Fruit fly (Drosophila melanogaster) whole organism, prepupa: Measurements from ENCODE around the gene Or71a.

Source experiments
- Blimp-1 ChIP-seq: fragments of 200-800 bp; sonication (Bioruptor generic); optimal IDR thresholded peaks from 3 replicates; lab custom pipeline; 2017; ENCODE audit warnings: missing biosample characterization, missing genetic modification characterization, mild to moderate bottlenecking, moderate library complexity, missing genetic modification reagents
- CG10631 ChIP-seq: fragments of 200-800 bp; sonication (Bioruptor generic); optimal IDR thresholded peaks from 2 replicates; lab custom pipeline; 2016; ENCODE audit warnings: missing biosample characterization, missing genetic modification characterization
- CG11294 ChIP-seq: fragments of 200-800 bp; sonication (Bioruptor generic); IDR thresholded peaks from 2 replicates; pipeline ENCODE4 v1.3.6; 2022; ENCODE audit warnings: missing biosample characterization, missing genetic modification characterization
- CG11762 ChIP-seq: fragments of 200-800 bp; sonication (Bioruptor generic); optimal IDR thresholded peaks from 3 replicates; lab custom pipeline; 2016; ENCODE audit warnings: missing biosample characterization, missing genetic modification characterization; ENCODE audit not compliant: insufficient read depth
- CG15336 ChIP-seq: fragments of 200-800 bp; sonication (Bioruptor generic); IDR thresholded peaks from 2 replicates; pipeline ENCODE4 v1.3.6; 2022; ENCODE audit warnings: missing biosample characterization, missing genetic modification characterization
- CG3032 ChIP-seq: fragments of 200-800 bp; optimal IDR thresholded peaks from 2 replicates; lab custom pipeline; 2019; ENCODE audit warnings: missing biosample characterization, mild to moderate bottlenecking, missing genetic modification characterization, moderate library complexity
- CG34406 ChIP-seq: fragments of 200-800 bp; sonication (Bioruptor generic); optimal IDR thresholded peaks from 3 replicates; lab custom pipeline; 2016; ENCODE audit warnings: missing biosample characterization, missing genetic modification characterization
- CG3919 ChIP-seq: fragments of 200-800 bp; sonication (Bioruptor generic); optimal IDR thresholded peaks from 3 replicates; lab custom pipeline; 2016; ENCODE audit warnings: missing biosample characterization, missing genetic modification characterization
- CG6276 ChIP-seq: fragments of 200-800 bp; sonication (Bioruptor generic); optimal IDR thresholded peaks from 2 replicates; lab custom pipeline; 2017; ENCODE audit warnings: missing biosample characterization, mild to moderate bottlenecking, missing genetic modification characterization
- CG6854 ChIP-seq: fragments of 200-800 bp; sonication (Bioruptor generic); optimal IDR thresholded peaks from 2 replicates; lab custom pipeline; 2017; ENCODE audit warnings: missing biosample characterization, mild to moderate bottlenecking, missing genetic modification characterization
- CG7368 ChIP-seq: fragments of 200-800 bp; sonication (Bioruptor generic); optimal IDR thresholded peaks from 3 replicates; lab custom pipeline; 2016; ENCODE audit warnings: missing biosample characterization, missing genetic modification characterization
- CG8119 ChIP-seq: fragments of 200-800 bp; sonication (Bioruptor generic); IDR thresholded peaks from 3 replicates; pipeline ENCODE4 v1.3.6; 2022; ENCODE audit warnings: missing biosample characterization, missing genetic modification characterization
- CG8319 ChIP-seq: fragments of 200-800 bp; sonication (Bioruptor generic); optimal IDR thresholded peaks from 3 replicates; lab custom pipeline; 2016; ENCODE audit warnings: missing biosample characterization, missing genetic modification characterization
- CG9139 ChIP-seq: fragments of 200-800 bp; sonication (Bioruptor generic); optimal IDR thresholded peaks from 3 replicates; lab custom pipeline; 2017; ENCODE audit warnings: missing biosample characterization, mild to moderate bottlenecking, missing genetic modification characterization
- Eip78C ChIP-seq: fragments of 200-800 bp; sonication (Bioruptor generic); peaks from one replicate; lab custom pipeline; 2016; ENCODE audit warnings: missing biosample characterization, missing genetic modification characterization
- Eip93F ChIP-seq: fragments of 200-800 bp; sonication (Bioruptor generic); optimal IDR thresholded peaks from 2 replicates; lab custom pipeline; 2016; ENCODE audit warnings: missing biosample characterization, mild to moderate bottlenecking, missing genetic modification characterization
- Ets21C ChIP-seq: fragments of 200-800 bp; sonication (Bioruptor generic); optimal IDR thresholded peaks from 3 replicates; lab custom pipeline; 2016; ENCODE audit warnings: missing biosample characterization, missing genetic modification characterization
- Hr38 ChIP-seq: sonication (Bioruptor generic); optimal IDR thresholded peaks from 2 replicates; lab custom pipeline; 2016; ENCODE audit warnings: missing biosample characterization, missing genetic modification characterization
- Hr39 ChIP-seq: fragments of 200-800 bp; sonication (Bioruptor generic); optimal IDR thresholded peaks from 2 replicates; lab custom pipeline; 2016; ENCODE audit warnings: missing biosample characterization, missing genetic modification characterization
- Lpt ChIP-seq: fragments of 200-800 bp; sonication (Bioruptor generic); optimal IDR thresholded peaks from 3 replicates; lab custom pipeline; 2016; ENCODE audit warnings: missing biosample characterization, missing genetic modification characterization
- Met ChIP-seq: fragments of 200-800 bp; sonication (Bioruptor generic); optimal IDR thresholded peaks from 3 replicates; lab custom pipeline; 2016; ENCODE audit warnings: missing biosample characterization, missing genetic modification characterization
- OdsH ChIP-seq: fragments of 200-800 bp; sonication (Bioruptor generic); optimal IDR thresholded peaks from 3 replicates; lab custom pipeline; 2016; ENCODE audit warnings: missing biosample characterization, missing genetic modification characterization
- Smox ChIP-seq: fragments of 200-800 bp; sonication (Bioruptor generic); optimal IDR thresholded peaks from 3 replicates; lab custom pipeline; 2016; ENCODE audit warnings: missing biosample characterization, missing genetic modification characterization
- Sox102F ChIP-seq: fragments of 200-800 bp; sonication (Bioruptor generic); optimal IDR thresholded peaks from 2 replicates; lab custom pipeline; 2016; ENCODE audit warnings: missing biosample characterization, mild to moderate bottlenecking, missing genetic modification characterization
- Sox15 ChIP-seq: fragments of 200-800 bp; sonication (Bioruptor generic); optimal IDR thresholded peaks from 3 replicates; lab custom pipeline; 2016; ENCODE audit warnings: missing biosample characterization, missing genetic modification characterization
- achi ChIP-seq: fragments of 200-800 bp; sonication (Bioruptor generic); optimal IDR thresholded peaks from 3 replicates; lab custom pipeline; 2016; ENCODE audit warnings: missing biosample characterization, missing genetic modification characterization
- cyc ChIP-seq: fragments of 200-800 bp; sonication (Bioruptor generic); optimal IDR thresholded peaks from 3 replicates; lab custom pipeline; 2016; ENCODE audit warnings: missing biosample characterization, missing genetic modification characterization
- dsx ChIP-seq: fragments of 200-800 bp; optimal IDR thresholded peaks from 3 replicates; lab custom pipeline; 2019; ENCODE audit warnings: missing biosample characterization, mild to moderate bottlenecking, missing genetic modification characterization, moderate library complexity; ENCODE audit not compliant: poor library complexity, severe bottlenecking
- fd59A ChIP-seq: fragments of 200-800 bp; sonication (Bioruptor generic); optimal IDR thresholded peaks from 2 replicates; lab custom pipeline; 2017; ENCODE audit warnings: missing biosample characterization, mild to moderate bottlenecking, missing genetic modification characterization, missing genetic modification reagents
- fd85E ChIP-seq: fragments of 200-800 bp; sonication (Bioruptor generic); optimal IDR thresholded peaks from 3 replicates; lab custom pipeline; 2016; ENCODE audit warnings: missing biosample characterization, missing genetic modification characterization
- fkh ChIP-seq: fragments of 200-800 bp; sonication (Bioruptor generic); optimal IDR thresholded peaks from 3 replicates; lab custom pipeline; 2017; ENCODE audit warnings: missing biosample characterization, mild to moderate bottlenecking, missing genetic modification characterization, moderate library complexity
- lz ChIP-seq: fragments of 200-800 bp; sonication (Bioruptor generic); optimal IDR thresholded peaks from 3 replicates; lab custom pipeline; 2016; ENCODE audit warnings: missing biosample characterization, missing genetic modification characterization
- salr ChIP-seq, 2 experiments: fragments of 200-800 bp; sonication (Bioruptor generic); optimal IDR thresholded peaks; 3 replicates each; lab custom pipeline; 2016 to 2018; ENCODE audit warnings: missing biosample characterization in 2 of 2, missing genetic modification characterization in 2 of 2, mild to moderate bottlenecking in 1 of 2
- spab ChIP-seq: fragments of 200-800 bp; sonication (Bioruptor generic); optimal IDR thresholded peaks from 2 replicates; lab custom pipeline; 2017; ENCODE audit warnings: missing biosample characterization, mild to moderate bottlenecking, missing genetic modification characterization, missing genetic modification reagents
- ss ChIP-seq, 2 experiments: fragments of 200-800 bp; sonication (Bioruptor generic); optimal IDR thresholded peaks; 2 replicates in 1 of 2; 3 replicates in 1 of 2; lab custom pipeline; 2017 to 2018; ENCODE audit warnings: mild to moderate bottlenecking in 2 of 2, missing biosample characterization in 2 of 2, missing genetic modification characterization in 2 of 2, moderate library complexity in 1 of 2
- svp ChIP-seq: fragments of 200-800 bp; sonication (Bioruptor generic); peaks from one replicate; lab custom pipeline; 2016; ENCODE audit warnings: missing biosample characterization, missing genetic modification characterization
- topi ChIP-seq: fragments of 200-800 bp; sonication (Bioruptor generic); optimal IDR thresholded peaks from 3 replicates; lab custom pipeline; 2016; ENCODE audit warnings: missing biosample characterization, missing genetic modification characterization

Or71a gene

dm6 chr3L:15052390-15052789, 25.9 kb downstream of the Or71a start, which contains the start of gene CG13461:
Gene CG13461 (minus strand): TSS chr3L:15052490.
- TF ChIP-seq CG10631 (GFP tag; lab: Kevin White, UChicago) (no peak), CG34406 (GFP tag; lab: Kevin White, UChicago) (no peak), CG6854 (no peak), Hr38 (no peak), svp (GFP tag; lab: Kevin White, UChicago) (no peak), cyc (GFP tag; lab: Kevin White, UChicago) (no peak), CG11294 (GFP tag; lab: Robert Waterston, UW) (no peak), spab (GFP tag; lab: Kevin White, UChicago) (no peak), Eip78C (GFP tag; lab: Kevin White, UChicago) (no peak), Smox (GFP tag; lab: Kevin White, UChicago) (no peak), Eip93F (no peak), Ets21C (GFP tag; lab: Kevin White, UChicago) (no peak), CG3919 (GFP tag; lab: Kevin White, UChicago) (no peak)

- no peak for TF ChIP-seq Hr38
- no peak for TF ChIP-seq CG6276
- no peak for TF ChIP-seq CG6854
- no peak for TF ChIP-seq dsx (GFP tag; lab: Kevin White, UChicago)
- TF ChIP-seq CG34406 (GFP tag; lab: Kevin White, UChicago) = no peak
- TF ChIP-seq Ets21C (GFP tag; lab: Kevin White, UChicago) = no peak
- TF ChIP-seq, all 60 proteins: peak for 0
These were observed 26.9 kb downstream of the Or71a start, which contains the start of gene CG43679 for dm6 chr3L:15051325-15051724. Gene CG43679 (minus strand): TSS chr3L:15051425.

DNA sequence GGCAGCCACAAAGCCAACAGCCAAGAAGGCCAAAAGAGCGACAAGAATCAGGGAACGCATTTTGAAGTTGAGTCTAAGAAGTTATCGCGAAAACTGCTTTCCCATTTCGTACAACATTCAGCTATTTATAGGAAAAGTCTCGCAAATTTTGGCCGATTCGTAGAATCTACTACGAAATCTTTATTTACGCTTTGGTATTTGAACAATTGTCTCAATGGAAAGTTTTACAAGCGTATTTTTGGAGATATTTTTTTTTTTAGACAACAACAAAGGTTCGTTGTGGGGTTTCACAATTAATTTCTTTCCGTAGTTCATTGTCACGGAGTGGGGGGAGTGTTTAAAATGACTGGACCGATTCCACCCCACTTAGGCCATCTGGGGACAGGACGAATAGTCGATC, 27.5 kb downstream of the Or71a start, which contains the start of gene CG12310:
CG12310 (minus strand) TSS at position 101 of the 400 bp plus-strand sequence.
- TF ChIP-seq CG3032 (tag; lab: Kevin White, UChicago) = no peak
- no peak for TF ChIP-seq Hr39
- TF ChIP-seq CG8119 (GFP tag; lab: Robert Waterston, UW) = no peak
- no peak for TF ChIP-seq ss (GFP tag; optimal IDR thresholded peaks at IDR 0.05; lab: Kevin White, UChicago)
- no peak for TF ChIP-seq CG3919 (GFP tag; lab: Kevin White, UChicago)
- no peak for TF ChIP-seq CG11294 (GFP tag; lab: Robert Waterston, UW)
- no peak for TF ChIP-seq lz (GFP tag; lab: Kevin White, UChicago)
- TF ChIP-seq CG7368 = no peak
- no peak for TF ChIP-seq Blimp-1
- no peak for TF ChIP-seq fkh (GFP tag; lab: Kevin White, UChicago)
- TF ChIP-seq Lpt (GFP tag; lab: Kevin White, UChicago) = no peak
- TF ChIP-seq topi = no peak
- no peak for TF ChIP-seq fd85E
- no peak for TF ChIP-seq CG15336 (GFP tag; lab: Robert Waterston, UW)
- TF ChIP-seq CG8319 = no peak

DNA sequence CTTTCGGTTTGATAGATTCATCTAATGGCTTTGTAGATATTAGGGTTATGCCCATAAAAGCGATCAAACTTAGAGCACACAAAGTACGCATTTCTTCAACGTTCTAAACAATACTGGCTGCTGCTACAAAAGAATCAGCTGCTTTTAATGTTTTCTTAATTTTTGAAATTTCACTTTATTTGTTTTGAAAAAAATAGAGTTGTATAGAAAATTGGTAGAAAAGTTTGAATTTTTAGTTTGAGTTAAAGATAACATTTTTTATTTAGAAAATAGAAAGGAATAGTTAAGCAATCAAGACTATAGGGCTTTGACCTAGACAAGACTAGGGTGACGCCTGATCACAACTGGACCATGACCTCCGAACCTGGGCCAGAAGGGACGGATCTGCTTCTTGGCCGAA, 28.1 kb downstream of the Or71a start, which contains the start of gene CG18581:
CG18581 (minus strand) TSS at position 101 of the 400 bp plus-strand sequence.
- TF ChIP-seq topi = no peak
- TF ChIP-seq Ets21C (GFP tag; lab: Kevin White, UChicago) = no peak
- TF ChIP-seq cyc (GFP tag; lab: Kevin White, UChicago) = no peak
- no peak for TF ChIP-seq fd59A
- TF ChIP-seq CG6854 = no peak
- no peak for TF ChIP-seq Sox15 (GFP tag; lab: Kevin White, UChicago)
- no peak for TF ChIP-seq achi
- no peak for TF ChIP-seq CG9139 (GFP tag; lab: Kevin White, UChicago)
- no peak for TF ChIP-seq Eip78C (GFP tag; lab: Kevin White, UChicago)
- no peak for TF ChIP-seq CG11762 (GFP tag; lab: Kevin White, UChicago)
- no peak for TF ChIP-seq CG8119 (GFP tag; lab: Robert Waterston, UW)
- no peak for TF ChIP-seq Sox102F (GFP tag; lab: Kevin White, UChicago)
- no peak for TF ChIP-seq OdsH (GFP tag; lab: Kevin White, UChicago)
- no peak for TF ChIP-seq salr (GFP tag; optimal IDR thresholded peaks at IDR 0.05; lab: Kevin White, UChicago)
- no peak for TF ChIP-seq Met (GFP tag; lab: Kevin White, UChicago)
